Fruit fly (Drosophila melanogaster) whole organism, embryonic: ENCODE data around the gene CG4278.

Source experiments
- ATbp ChIP-seq: fragments of 200-800 bp; sonication (Bioruptor generic); optimal IDR thresholded peaks from 2 replicates; lab custom pipeline; 2017; ENCODE audit warnings: missing biosample characterization, mild to moderate bottlenecking, missing genetic modification characterization, missing genetic modification reagents
- Aef1 ChIP-seq: fragments of 200-800 bp; sonication (Bioruptor generic); IDR thresholded peaks from 3 replicates; pipeline ENCODE4 v1.3.6; 2022; ENCODE audit warnings: missing biosample characterization, missing genetic modification characterization
- CG10366 ChIP-seq: fragments of 200-800 bp; sonication (Bioruptor generic); IDR thresholded peaks from 2 replicates; pipeline ENCODE4 v1.3.6; 2022; ENCODE audit warnings: missing biosample characterization, missing genetic modification characterization
- CG11247 ChIP-seq: fragments of 200-800 bp; sonication (Bioruptor generic); IDR thresholded peaks from 2 replicates; pipeline ENCODE4 v1.3.6; 2022; ENCODE audit warnings: missing biosample characterization, missing genetic modification characterization
- CG11504 ChIP-seq: fragments of 200-800 bp; sonication (Bioruptor generic); optimal IDR thresholded peaks from 3 replicates; lab custom pipeline; 2019; ENCODE audit warnings: missing biosample characterization, mild to moderate bottlenecking, missing genetic modification characterization, moderate library complexity
- CG11723 ChIP-seq: fragments of 200-800 bp; sonication (Bioruptor generic); optimal IDR thresholded peaks from 2 replicates; lab custom pipeline; 2017; ENCODE audit warnings: missing biosample characterization, mild to moderate bottlenecking, missing genetic modification characterization
- CG12104 ChIP-seq: fragments of 200-800 bp; sonication (Bioruptor generic); optimal IDR thresholded peaks from 3 replicates; lab custom pipeline; 2016; ENCODE audit warnings: missing biosample characterization, missing genetic modification characterization
- CG1233 ChIP-seq: fragments of 200-800 bp; sonication (Bioruptor generic); optimal IDR thresholded peaks from 4 replicates; lab custom pipeline; 2018; ENCODE audit warnings: missing biosample characterization, mild to moderate bottlenecking, missing genetic modification characterization
- CG15011 ChIP-seq: fragments of 200-800 bp; sonication (Bioruptor generic); optimal IDR thresholded peaks from 3 replicates; lab custom pipeline; 2018; ENCODE audit warnings: missing biosample characterization, mild to moderate bottlenecking, missing genetic modification characterization
- CG15269 ChIP-seq: fragments of 200-800 bp; sonication (Bioruptor generic); optimal IDR thresholded peaks from 2 replicates; lab custom pipeline; 2018; ENCODE audit warnings: missing biosample characterization, mild to moderate bottlenecking, missing genetic modification characterization, moderate library complexity
- CG15479 ChIP-seq: fragments of 200-800 bp; sonication (Bioruptor generic); optimal IDR thresholded peaks from 3 replicates; lab custom pipeline; 2019; ENCODE audit warnings: missing biosample characterization, mild to moderate bottlenecking, missing genetic modification characterization, moderate library complexity
- CG17186 ChIP-seq: fragments of 200-800 bp; sonication (Bioruptor generic); optimal IDR thresholded peaks from 3 replicates; lab custom pipeline; 2017; ENCODE audit warnings: missing biosample characterization, missing genetic modification reagents, missing genetic modification characterization
- CG18011 ChIP-seq: fragments of 200-800 bp; sonication (Bioruptor generic); optimal IDR thresholded peaks from 2 replicates; lab custom pipeline; 2017; ENCODE audit warnings: missing biosample characterization, missing genetic modification characterization, mild to moderate bottlenecking, moderate library complexity, missing genotype
- CG4404 ChIP-seq: fragments of 200-800 bp; sonication (Bioruptor generic); IDR thresholded peaks from 2 replicates; pipeline ENCODE4 v1.3.6; 2022; ENCODE audit warnings: missing biosample characterization, missing genetic modification characterization
- CG5245 ChIP-seq: fragments of 200-800 bp; sonication (Bioruptor generic); optimal IDR thresholded peaks from 3 replicates; lab custom pipeline; 2016; ENCODE audit warnings: missing biosample characterization, missing genetic modification characterization
- CG6175 ChIP-seq: fragments of 200-800 bp; sonication (Bioruptor generic); IDR thresholded peaks from 3 replicates; pipeline ENCODE4 v1.3.6; 2022; ENCODE audit warnings: missing biosample characterization, missing genetic modification characterization
- CG6254 ChIP-seq: fragments of 200-800 bp; sonication (Bioruptor generic); optimal IDR thresholded peaks from 3 replicates; lab custom pipeline; 2017; ENCODE audit warnings: mild to moderate bottlenecking, missing biosample characterization, missing genetic modification reagents, missing genetic modification characterization
- CG6813 ChIP-seq: fragments of 200-800 bp; sonication (Bioruptor generic); optimal IDR thresholded peaks from 2 replicates; lab custom pipeline; 2017; ENCODE audit warnings: missing biosample characterization, missing genetic modification characterization, mild to moderate bottlenecking, moderate library complexity, missing genetic modification reagents
- CG6854 ChIP-seq: fragments of 200-800 bp; sonication (Bioruptor generic); optimal IDR thresholded peaks from 3 replicates; lab custom pipeline; 2017; ENCODE audit warnings: missing biosample characterization, mild to moderate bottlenecking, missing genetic modification characterization
- CG7357 ChIP-seq: fragments of 200-800 bp; sonication (Bioruptor generic); IDR thresholded peaks from 3 replicates; pipeline ENCODE4 v1.3.6; 2022; ENCODE audit warnings: missing biosample characterization, missing genetic modification characterization
- CG7987 ChIP-seq: fragments of 200-800 bp; sonication (Bioruptor generic); optimal IDR thresholded peaks from 2 replicates; lab custom pipeline; 2018; ENCODE audit warnings: missing biosample characterization, mild to moderate bottlenecking, missing genetic modification characterization, moderate library complexity
- CG8281 ChIP-seq: fragments of 200-800 bp; sonication (Bioruptor generic); optimal IDR thresholded peaks from 2 replicates; lab custom pipeline; 2018; ENCODE audit warnings: missing biosample characterization, mild to moderate bottlenecking, missing genetic modification characterization, moderate library complexity
- CG8765 ChIP-seq: fragments of 200-800 bp; sonication (Bioruptor generic); IDR thresholded peaks from 2 replicates; pipeline ENCODE4 v1.3.6; 2022; ENCODE audit warnings: missing biosample characterization, missing genetic modification characterization
- D ChIP-seq, 2 experiments: fragments of 200-800 bp in 1 of 2; fragments of >200 bp in 1 of 2; sonication (Bioruptor generic) in 1 of 2; optimal IDR thresholded peaks; 2 replicates in 1 of 2; 3 replicates in 1 of 2; lab custom pipeline; 2017; ENCODE audit warnings: mild to moderate bottlenecking in 1 of 2, missing biosample characterization in 1 of 2, missing genetic modification characterization in 1 of 2, missing genetic modification reagents in 1 of 2
- Doc3 ChIP-seq: fragments of 200-800 bp; sonication (Bioruptor generic); IDR thresholded peaks from 3 replicates; pipeline ENCODE4 v1.3.6; 2022; ENCODE audit warnings: missing biosample characterization, missing genetic modification characterization; ENCODE audit not compliant: partially characterized antibody
- Gsc ChIP-seq: fragments of 200-800 bp; sonication (Bioruptor generic); IDR thresholded peaks from 2 replicates; pipeline ENCODE4 v1.3.6; 2022; ENCODE audit warnings: missing biosample characterization, missing genetic modification characterization
- Hey ChIP-seq: fragments of 200-800 bp; sonication (Bioruptor generic); optimal IDR thresholded peaks from 3 replicates; lab custom pipeline; 2018; ENCODE audit warnings: missing biosample characterization, mild to moderate bottlenecking, missing genetic modification characterization
- Lim3 ChIP-seq: fragments of 200-800 bp; sonication (Bioruptor generic); IDR thresholded peaks from 2 replicates; pipeline ENCODE4 v1.3.6; 2022; ENCODE audit warnings: missing biosample characterization, missing genetic modification characterization
- PHDP ChIP-seq: fragments of 200-800 bp; sonication (Bioruptor generic); optimal IDR thresholded peaks from 3 replicates; lab custom pipeline; 2018; ENCODE audit warnings: missing biosample characterization, mild to moderate bottlenecking, missing genetic modification characterization, moderate library complexity
- Stat92E ChIP-seq, 3 experiments: fragments of >200 bp in 2 of 3; fragments of 200-800 bp in 1 of 3; sonication (Bioruptor generic) in 1 of 3; optimal IDR thresholded peaks; 2 replicates each; lab custom pipeline; 2017 to 2019; ENCODE audit warnings: missing biosample characterization in 3 of 3, missing genetic modification characterization in 3 of 3, mild to moderate bottlenecking in 1 of 3, moderate library complexity in 1 of 3
- Trl ChIP-seq, 3 experiments: fragments of >200 bp in 2 of 3; fragments of 200-800 bp in 1 of 3; sonication (Bioruptor generic) in 1 of 3; optimal IDR thresholded peaks; 2 replicates in 1 of 3; 3 replicates in 2 of 3; lab custom pipeline; 2016 to 2017; ENCODE audit warnings: missing biosample characterization in 1 of 3, missing genetic modification characterization in 1 of 3
- YL-1 ChIP-seq: fragments of 200-800 bp; sonication (Bioruptor generic); optimal IDR thresholded peaks from 3 replicates; lab custom pipeline; 2017; ENCODE audit warnings: missing biosample characterization, mild to moderate bottlenecking, missing genetic modification characterization
- abd-A ChIP-seq: fragments of 200-800 bp; sonication (Bioruptor generic); optimal IDR thresholded peaks from 3 replicates; lab custom pipeline; 2019; ENCODE audit warnings: missing biosample characterization, mild to moderate bottlenecking, missing genetic modification characterization, moderate library complexity
- az2 ChIP-seq: fragments of 200-800 bp; sonication (Bioruptor generic); optimal IDR thresholded peaks from 3 replicates; lab custom pipeline; 2016; ENCODE audit warnings: missing biosample characterization, missing genetic modification characterization
- cwo ChIP-seq: fragments of 200-800 bp; sonication (Bioruptor generic); optimal IDR thresholded peaks from 3 replicates; lab custom pipeline; 2017; ENCODE audit warnings: missing biosample characterization, missing genetic modification characterization, mild to moderate bottlenecking, moderate library complexity, missing genetic modification reagents
- hbn ChIP-seq: fragments of 200-800 bp; sonication (Bioruptor generic); IDR thresholded peaks from 2 replicates; pipeline ENCODE4 v1.3.6; 2022; ENCODE audit warnings: missing biosample characterization, missing genetic modification characterization; ENCODE audit not compliant: partially characterized antibody
- her ChIP-seq: fragments of 200-800 bp; sonication (Bioruptor generic); optimal IDR thresholded peaks from 2 replicates; lab custom pipeline; 2016; ENCODE audit warnings: missing biosample characterization, missing genetic modification characterization
- nau ChIP-seq: fragments of 200-800 bp; sonication (Bioruptor generic); optimal IDR thresholded peaks from 3 replicates; lab custom pipeline; 2017; ENCODE audit warnings: missing biosample characterization, mild to moderate bottlenecking, missing genetic modification characterization, missing genetic modification reagents
- pho ChIP-seq: fragments of 200-800 bp; sonication (Bioruptor generic); optimal IDR thresholded peaks from 2 replicates; lab custom pipeline; 2016; ENCODE audit warnings: missing biosample characterization, missing genetic modification characterization
- pita ChIP-seq: fragments of 200-800 bp; sonication (Bioruptor generic); optimal IDR thresholded peaks from 2 replicates; lab custom pipeline; 2017; ENCODE audit warnings: missing biosample characterization, mild to moderate bottlenecking, missing genetic modification characterization
- salm ChIP-seq: fragments of 200-800 bp; sonication (Bioruptor generic); optimal IDR thresholded peaks from 2 replicates; lab custom pipeline; 2018; ENCODE audit warnings: missing biosample characterization, mild to moderate bottlenecking, missing genetic modification characterization
- shn ChIP-seq: fragments of 200-800 bp; sonication (Bioruptor generic); optimal IDR thresholded peaks from 3 replicates; lab custom pipeline; 2016; ENCODE audit warnings: missing biosample characterization, missing genetic modification characterization
- slou ChIP-seq: fragments of 200-800 bp; sonication (Bioruptor generic); optimal IDR thresholded peaks from 3 replicates; lab custom pipeline; 2016; ENCODE audit warnings: missing biosample characterization, missing genetic modification characterization
- sna ChIP-seq: fragments of 200-800 bp; sonication (Bioruptor generic); IDR thresholded peaks from 2 replicates; pipeline ENCODE4 v1.3.6; 2022; ENCODE audit warnings: missing biosample characterization, missing genetic modification characterization; ENCODE audit not compliant: partially characterized antibody
- sob ChIP-seq: fragments of 200-800 bp; sonication (Bioruptor generic); IDR thresholded peaks from 2 replicates; pipeline ENCODE4 v1.3.6; 2022; ENCODE audit warnings: missing biosample characterization, missing genetic modification characterization
- sqz ChIP-seq: fragments of 200-800 bp; sonication (Bioruptor generic); optimal IDR thresholded peaks from 3 replicates; lab custom pipeline; 2018; ENCODE audit warnings: missing biosample characterization, mild to moderate bottlenecking, missing genetic modification characterization
- tgo ChIP-seq: fragments of 200-800 bp; sonication (Bioruptor generic); IDR thresholded peaks from 3 replicates; pipeline ENCODE4 v1.3.6; 2022; ENCODE audit warnings: missing biosample characterization, missing genetic modification characterization
- tio ChIP-seq: fragments of 200-800 bp; sonication (Bioruptor generic); optimal IDR thresholded peaks from 2 replicates; lab custom pipeline; 2017; ENCODE audit warnings: missing biosample characterization, missing genetic modification characterization, inconsistent platforms
- trem ChIP-seq: fragments of 200-800 bp; optimal IDR thresholded peaks from 3 replicates; lab custom pipeline; 2019; ENCODE audit warnings: missing biosample characterization, mild to moderate bottlenecking, missing genetic modification characterization, moderate library complexity
- zfh1 ChIP-seq: fragments of 200-800 bp; sonication (Bioruptor generic); IDR thresholded peaks from 3 replicates; pipeline ENCODE4 v1.3.6; 2022; ENCODE audit warnings: missing biosample characterization, missing genetic modification characterization

The CG4278 gene

dm6 chr2L:16324833-16325232 lies 2.0 kb upstream of the CG4278 start (continued):
- TF ChIP-seq CG18011 (GFP tag; lab: Kevin White, UChicago) (no peak), CG4404 (GFP tag; lab: Robert Waterston, UW) (no peak), CG6813 (GFP tag; lab: Kevin White, UChicago) (no peak), cwo (GFP tag; lab: Kevin White, UChicago) (no peak), CG15269 (no peak), CG7357 (no peak), YL-1 (GFP tag; lab: Kevin White, UChicago) (peak; percentile 33), CG1233 (no peak), shn (GFP tag; lab: Kevin White, UChicago) (no peak), CG11504 (tag; lab: Kevin White, UChicago) (peak; percentile 11), CG11723 (GFP tag; lab: Kevin White, UChicago) (no peak), CG15479 (GFP tag; lab: Kevin White, UChicago) (no peak), abd-A (tag; lab: Kevin White, UChicago) (no peak), CG10366 (no peak), Trl (optimal IDR thresholded peaks at IDR 0.05; lab: Kevin White, UChicago) (peak in 1 of 2 experiments; percentile 12), Trl (GFP tag; optimal IDR thresholded peaks at IDR 0.05; lab: Kevin White, UChicago) (no peak), CG7987 (GFP tag; lab: Kevin White, UChicago) (peak; percentile 16), slou (GFP tag; lab: Kevin White, UChicago) (no peak), CG8281 (tag; lab: Kevin White, UChicago) (no peak), Lim3 (GFP tag; lab: Robert Waterston, UW) (no peak), pho (GFP tag; lab: Kevin White, UChicago) (no peak), sqz (no peak), pita (GFP tag; lab: Kevin White, UChicago) (no peak), D (optimal IDR thresholded peaks at IDR 0.05; lab: Kevin White, UChicago) (no peak), D (GFP tag; optimal IDR thresholded peaks at IDR 0.05; lab: Kevin White, UChicago) (no peak), CG6175 (GFP tag; lab: Robert Waterston, UW) (no peak), trem (no peak), Hey (tag; lab: Kevin White, UChicago) (no peak), zfh1 (GFP tag; lab: Robert Waterston, UW) (no peak), PHDP (tag; lab: Kevin White, UChicago) (no peak), az2 (GFP tag; lab: Kevin White, UChicago) (no peak), CG5245 (GFP tag; lab: Kevin White, UChicago) (no peak), CG8765 (no peak), CG17186 (GFP tag; lab: Kevin White, UChicago) (no peak), her (GFP tag; lab: Kevin White, UChicago) (no peak), CG6254 (GFP tag; lab: Kevin White, UChicago) (no peak), sob (no peak), Gsc (GFP tag; lab: Robert Waterston, UW) (no peak), tgo (GFP tag; lab: Robert Waterston, UW) (no peak), CG12104 (GFP tag; lab: Kevin White, UChicago) (no peak), Stat92E (GFP tag; optimal IDR thresholded peaks at IDR 0.05; lab: Kevin White, UChicago) (no peak), sna (GFP tag; lab: Robert Waterston, UW) (no peak), tio (no peak), ATbp (GFP tag; lab: Kevin White, UChicago) (peak; percentile 5), nau (no peak), CG11247 (no peak), Doc3 (GFP tag; lab: Robert Waterston, UW) (no peak), Aef1 (GFP tag; lab: Robert Waterston, UW) (no peak), salm (tag; lab: Kevin White, UChicago) (no peak), hbn (GFP tag; lab: Robert Waterston, UW) (no peak), CG6854 (GFP tag; lab: Kevin White, UChicago) (no peak), CG15011 (GFP tag; lab: Kevin White, UChicago) (no peak)
